Fruit fly (Drosophila melanogaster): Measurements from ENCODE around the gene Aldh7A1.

Aldh7A1 gene

dm6 chr3L:19263480-19264140, 5.1 kb downstream of the Aldh7A1 start, which contains the start of the genes CG42374 and Mettl5 (continued):
- peak; percentile 30; the same call in 1 of the 2 replicates for TF ChIP-seq E2f2 (GFP tag; IDR thresholded peaks at IDR 0.05)
- no peak for TF ChIP-seq H15 (GFP tag; IDR thresholded peaks at IDR 0.05)
- TF ChIP-seq unpg (GFP tag; optimal IDR thresholded peaks at IDR 0.05) = peak; percentile 69
- TF ChIP-seq br (optimal IDR thresholded peaks at IDR 0.05) = no peak
- no peak for TF ChIP-seq CG14965 (GFP tag; optimal IDR thresholded peaks at IDR 0.05; ENCODE audit: borderline replicate concordance)
- peak; percentile 62; the same call in 1 of the 2 replicates for TF ChIP-seq seq (GFP tag; IDR thresholded peaks at IDR 0.05)
- TF ChIP-seq CG7556 (GFP tag; optimal IDR thresholded peaks at IDR 0.05) = peak; percentile 62
- peak; percentile 48 for TF ChIP-seq Sox102F (GFP tag; optimal IDR thresholded peaks at IDR 0.05)
- peak; percentile 47 for TF ChIP-seq CG1233 (GFP tag; optimal IDR thresholded peaks at IDR 0.05)
- peak; percentile 17 for TF ChIP-seq CG18476 (GFP tag; optimal IDR thresholded peaks at IDR 0.05)
- no peak for TF ChIP-seq Gsc (GFP tag; IDR thresholded peaks at IDR 0.05)
- no peak for TF ChIP-seq CG2875 (GFP tag; optimal IDR thresholded peaks at IDR 0.05)
- TF ChIP-seq ATbp (GFP tag; optimal IDR thresholded peaks at IDR 0.05) = no peak
- peak; percentile 75 for TF ChIP-seq vvl (GFP tag; IDR thresholded peaks at IDR 0.05)
- no peak for TF ChIP-seq chm (GFP tag; IDR thresholded peaks at IDR 0.05)
- TF ChIP-seq CG16779 (GFP tag; IDR thresholded peaks at IDR 0.05) = no peak
- no peak for TF ChIP-seq Dad (GFP tag; optimal IDR thresholded peaks at IDR 0.05)
- no peak for TF ChIP-seq Stat92E (GFP tag; optimal IDR thresholded peaks at IDR 0.05)
- peak; percentile 30 for TF ChIP-seq NfI (GFP tag; optimal IDR thresholded peaks at IDR 0.05)
- peak; percentile 8 for TF ChIP-seq Hsf (GFP tag; optimal IDR thresholded peaks at IDR 0.05)
- TF ChIP-seq lbe (GFP tag; optimal IDR thresholded peaks at IDR 0.05) = no peak
- TF ChIP-seq CG12071 (GFP tag; optimal IDR thresholded peaks at IDR 0.05) = peak; percentile 44
- TF ChIP-seq pan (optimal IDR thresholded peaks at IDR 0.05) = no peak
- peak in 1 of 2 experiments; percentile 71 for TF ChIP-seq pan (GFP tag; optimal IDR thresholded peaks at IDR 0.05 in 1 of 2, IDR thresholded peaks at IDR 0.05 in 1 of 2)
- TF ChIP-seq CG9727 (GFP tag; optimal IDR thresholded peaks at IDR 0.05) = no peak
- TF ChIP-seq CG12219 (GFP tag; optimal IDR thresholded peaks at IDR 0.05) = peak; percentile 26
- no peak for TF ChIP-seq Lim3 (GFP tag; IDR thresholded peaks at IDR 0.05)
- no peak for TF ChIP-seq CG4404 (GFP tag; IDR thresholded peaks at IDR 0.05)
- peak; percentile 47; the same call in 1 of the 3 replicates for TF ChIP-seq CG2889 (GFP tag; IDR thresholded peaks at IDR 0.05)
- TF ChIP-seq CG4730 (GFP tag; IDR thresholded peaks at IDR 0.05) = no peak
- no peak for TF ChIP-seq repo (GFP tag; optimal IDR thresholded peaks at IDR 0.05)
- no peak for TF ChIP-seq corto (GFP tag; optimal IDR thresholded peaks at IDR 0.05)
- peak; percentile 45 for TF ChIP-seq Fer3 (tag; optimal IDR thresholded peaks at IDR 0.05)
- no peak for TF ChIP-seq gfzf (GFP tag; optimal IDR thresholded peaks at IDR 0.05)
- TF ChIP-seq ab (GFP tag; optimal IDR thresholded peaks at IDR 0.05) = no peak
- peak; percentile 70 for TF ChIP-seq CG3281 (GFP tag; optimal IDR thresholded peaks at IDR 0.05)
- TF ChIP-seq CG15514 (GFP tag; optimal IDR thresholded peaks at IDR 0.05) = peak; percentile 30
- no peak for TF ChIP-seq tio (GFP tag; optimal IDR thresholded peaks at IDR 0.05)
- TF ChIP-seq CG6689 (GFP tag; IDR thresholded peaks at IDR 0.05) = peak; percentile 62; the same call in 1 of the 2 replicates
- no peak for TF ChIP-seq CG2116 (GFP tag; optimal IDR thresholded peaks at IDR 0.05)
- TF ChIP-seq schlank (tag; optimal IDR thresholded peaks at IDR 0.05) = no peak
- TF ChIP-seq Eip74EF (GFP tag; optimal IDR thresholded peaks at IDR 0.05) = no peak
- TF ChIP-seq Dll (GFP tag; IDR thresholded peaks at IDR 0.05; ENCODE audit: partially characterized antibody) = no peak
- TF ChIP-seq E2f1 (GFP tag; IDR thresholded peaks at IDR 0.05) = peak; percentile 25; the same call in 1 of the 2 replicates
- TF ChIP-seq run (tag; optimal IDR thresholded peaks at IDR 0.05) = no peak
- no peak for TF ChIP-seq CG1024 (GFP tag; IDR thresholded peaks at IDR 0.05)
- TF ChIP-seq CG8924 (tag; optimal IDR thresholded peaks at IDR 0.05) = no peak
- no peak for TF ChIP-seq CG12942 (GFP tag; optimal IDR thresholded peaks at IDR 0.05)
- TF ChIP-seq Awh (GFP tag; IDR thresholded peaks at IDR 0.05) = peak; percentile 60; the same call in 1 of the 2 replicates
- no peak for TF ChIP-seq ci (GFP tag; IDR thresholded peaks at IDR 0.05)

Data from whole organism, embryonic.